Fruit fly (Drosophila melanogaster): ENCODE measurements around the gene CG11601.

- no peak for TF ChIP-seq h (optimal IDR thresholded peaks at IDR 0.05)
- no peak for TF ChIP-seq insv (optimal IDR thresholded peaks at IDR 0.05)
- TF ChIP-seq Sin3A (optimal IDR thresholded peaks at IDR 0.05), result no peak
Observed at dm6 chr2L:332235-332634, 49.2 kb upstream of the CG11601 start, which contains the start of gene CG31921.

Data from Kc167 (cell line).